Worm (Caenorhabditis elegans): Measurements from ENCODE around the gene sri-33.

sri-33 gene

ce11 chrII:3126341-3126740 is 30.3 kb downstream of the sri-33 start, which contains the start of gene ins-19:
Gene ins-19, minus strand, starts transcription at chrII:3126441.
- TF ChIP-seq unc-3 (GFP tag; conservative IDR thresholded peaks at IDR 0.05) (no peak), unc-3 (tag; optimal IDR thresholded peaks at IDR 0.05) (no peak), unc-42 (tag; optimal IDR thresholded peaks at IDR 0.05) (no peak), hlh-13 (GFP tag; optimal IDR thresholded peaks at IDR 0.05) (no peak), pax-1 (tag; optimal IDR thresholded peaks at IDR 0.05) (no peak), hlh-6 (tag; optimal IDR thresholded peaks at IDR 0.05) (no peak), ceh-45 (GFP tag; IDR thresholded peaks at IDR 0.05) (no peak), elt-4 (tag; optimal IDR thresholded peaks at IDR 0.05) (no peak), C08G9.2 (tag; optimal IDR thresholded peaks at IDR 0.05) (no peak), C38D4.7 (GFP tag; optimal IDR thresholded peaks at IDR 0.05) (no peak), pat-9 (tag; optimal IDR thresholded peaks at IDR 0.05) (no peak), nhr-232 (tag; optimal IDR thresholded peaks at IDR 0.05) (no peak), pha-2 (tag; optimal IDR thresholded peaks at IDR 0.05) (no peak), unc-86 (tag; optimal IDR thresholded peaks at IDR 0.05) (no peak), sdc-2 (tag; optimal IDR thresholded peaks at IDR 0.05) (no peak), fkh-10 (GFP tag; optimal IDR thresholded peaks at IDR 0.05) (no peak), dmd-4 (tag; optimal IDR thresholded peaks at IDR 0.05; ENCODE audit: borderline replicate concordance) (no peak)

ce11 chrII:3123206-3123605 is 33.4 kb downstream of the sri-33 start, which contains the start of gene srh-71:
Gene srh-71, plus strand, starts transcription at chrII:3123506.
- TF ChIP-seq ceh-34 (tag; optimal IDR thresholded peaks at IDR 0.05) (no peak), nhr-232 (tag; optimal IDR thresholded peaks at IDR 0.05) (no peak), che-1 (tag; optimal IDR thresholded peaks at IDR 0.05) (no peak), sdc-2 (tag; optimal IDR thresholded peaks at IDR 0.05) (no peak)

- no peak for TF ChIP-seq pha-4 (tag; optimal IDR thresholded peaks at IDR 0.05)
- TF ChIP-seq pha-2 (tag; optimal IDR thresholded peaks at IDR 0.05): no peak
- peak; percentile 71 for TF ChIP-seq ceh-48 (tag; optimal IDR thresholded peaks at IDR 0.05)
- peak; percentile 70 for TF ChIP-seq tbx-2 (tag; optimal IDR thresholded peaks at IDR 0.05)
- peak; percentile 42 for TF ChIP-seq nfya-1 (tag; optimal IDR thresholded peaks at IDR 0.05)
- TF ChIP-seq ceh-34 (tag; optimal IDR thresholded peaks at IDR 0.05): peak; percentile 40
- TF ChIP-seq ceh-2 (tag; optimal IDR thresholded peaks at IDR 0.05): peak; percentile 0
- TF ChIP-seq ceh-31 (tag; optimal IDR thresholded peaks at IDR 0.05): peak; percentile 27
- TF ChIP-seq unc-42 (tag; optimal IDR thresholded peaks at IDR 0.05): peak; percentile 34
Observed at ce11 chrII:3118907-3119382, 37.7 kb downstream of the sri-33 start, which contains the start of gene T10D4.6. Gene T10D4.6, plus strand, starts transcription at chrII:3119332.

ce11 chrII:3117471-3117870 is 39.2 kb downstream of the sri-33 start, which contains the start of gene T10D4.7:
Gene T10D4.7, plus strand, starts transcription at chrII:3117771.
- TF ChIP-seq fkh-10 (GFP tag; optimal IDR thresholded peaks at IDR 0.05) (no peak), che-1 (tag; optimal IDR thresholded peaks at IDR 0.05) (no peak), ama-1 (optimal IDR thresholded peaks at IDR 0.05) (no peak), K02D7.2 (tag; optimal IDR thresholded peaks at IDR 0.05) (no peak), pqm-1 (tag; optimal IDR thresholded peaks at IDR 0.05) (no peak), fax-1 (tag; optimal IDR thresholded peaks at IDR 0.05) (no peak), unc-3 (GFP tag; conservative IDR thresholded peaks at IDR 0.05) (no peak), unc-3 (tag; optimal IDR thresholded peaks at IDR 0.05) (no peak), lin-11 (tag; optimal IDR thresholded peaks at IDR 0.05) (no peak), nfya-1 (tag; optimal IDR thresholded peaks at IDR 0.05) (no peak), dmd-4 (tag; optimal IDR thresholded peaks at IDR 0.05; ENCODE audit: borderline replicate concordance) (no peak), K09A11.1 (tag; optimal IDR thresholded peaks at IDR 0.05; ENCODE audit: insufficient read depth) (no peak), pha-2 (tag; optimal IDR thresholded peaks at IDR 0.05) (no peak), unc-86 (tag; optimal IDR thresholded peaks at IDR 0.05) (no peak), npax-4 (tag; optimal IDR thresholded peaks at IDR 0.05) (no peak), F13H6.1 (tag; optimal IDR thresholded peaks at IDR 0.05) (no peak)

ce11 chrII:3113934-3114333 is 42.7 kb downstream of the sri-33 start, which contains the start of gene clec-123:
Gene clec-123, plus strand, starts transcription at chrII:3114234.
- TF ChIP-seq che-1 (tag; optimal IDR thresholded peaks at IDR 0.05) (no peak), nhr-11 (tag; optimal IDR thresholded peaks at IDR 0.05) (no peak), unc-3 (GFP tag; conservative IDR thresholded peaks at IDR 0.05) (no peak), unc-3 (tag; optimal IDR thresholded peaks at IDR 0.05) (no peak), ceh-34 (tag; optimal IDR thresholded peaks at IDR 0.05) (no peak), ceh-19 (GFP tag; optimal IDR thresholded peaks at IDR 0.05) (no peak), ceh-2 (tag; optimal IDR thresholded peaks at IDR 0.05) (no peak), hlh-8 (tag; optimal IDR thresholded peaks at IDR 0.05) (no peak), ahr-1 (tag; optimal IDR thresholded peaks at IDR 0.05) (no peak), ets-4 (tag; optimal IDR thresholded peaks at IDR 0.05) (no peak), elt-4 (tag; optimal IDR thresholded peaks at IDR 0.05) (no peak), fkh-6 (tag; optimal IDR thresholded peaks at IDR 0.05) (no peak), ceh-48 (tag; optimal IDR thresholded peaks at IDR 0.05) (no peak), ceh-18 (tag; optimal IDR thresholded peaks at IDR 0.05) (no peak), C38D4.7 (GFP tag; optimal IDR thresholded peaks at IDR 0.05) (no peak)
